Worm (Caenorhabditis elegans) whole organism, L2 larva: ENCODE measurements around the gene ZK470.14.

ENCODE experiments used
- C34F6.9 ChIP-seq: fragments of 150-350 bp; optimal IDR thresholded peaks from 2 replicates; lab custom pipeline; 2014; ENCODE audit warnings: missing biosample characterization, missing genetic modification characterization
- F13H6.1 ChIP-seq: sonication (generic microtip); optimal IDR thresholded peaks from 2 replicates; lab custom pipeline; 2016; ENCODE audit warnings: missing genetic modification characterization, missing compliant biosample characterization
- R02D3.7 ChIP-seq: fragments of 150-350 bp; optimal IDR thresholded peaks from 2 replicates; lab custom pipeline; 2014; ENCODE audit warnings: missing biosample characterization, missing genetic modification characterization
- Y55F3AM.14 ChIP-seq: fragments of 200-800 bp; sonication (Bioruptor generic); optimal IDR thresholded peaks from 2 replicates; lab custom pipeline; 2018; ENCODE audit warnings: mild to moderate bottlenecking, missing genetic modification characterization, missing compliant biosample characterization
- ZK546.5 ChIP-seq: sonication (generic microtip); optimal IDR thresholded peaks from 2 replicates; lab custom pipeline; 2017; ENCODE audit warnings: missing biosample characterization, missing genetic modification characterization
- alr-1 ChIP-seq: fragments of 150-350 bp; optimal IDR thresholded peaks from 2 replicates; lab custom pipeline; 2014; ENCODE audit warnings: missing biosample characterization, missing genetic modification characterization
- aly-2 ChIP-seq: fragments of 150-350 bp; optimal IDR thresholded peaks from 2 replicates; lab custom pipeline; 2014; ENCODE audit warnings: missing biosample characterization, missing genetic modification characterization
- ama-1 ChIP-seq: fragments of 150-350 bp; optimal IDR thresholded peaks from 2 replicates; lab custom pipeline; 2018; ENCODE audit warnings: inconsistent platforms
- blmp-1 ChIP-seq: sonication (generic microtip); optimal IDR thresholded peaks from 2 replicates; lab custom pipeline; 2017; ENCODE audit warnings: missing genetic modification characterization, mild to moderate bottlenecking, missing compliant biosample characterization, antibody characterized with exemption, moderate library complexity; ENCODE audit not compliant: insufficient read depth
- ceh-16 ChIP-seq: fragments of 150-350 bp; optimal IDR thresholded peaks from 2 replicates; lab custom pipeline; 2014; ENCODE audit warnings: missing biosample characterization, missing genetic modification characterization
- ceh-82 ChIP-seq: fragments of 150-350 bp; optimal IDR thresholded peaks from 2 replicates; lab custom pipeline; 2014; ENCODE audit warnings: missing biosample characterization, missing genetic modification characterization
- crh-2 ChIP-seq: sonication (generic microtip); optimal IDR thresholded peaks from 2 replicates; lab custom pipeline; 2017; ENCODE audit warnings: missing biosample characterization, missing genetic modification characterization
- dmd-4 ChIP-seq: sonication (generic microtip); optimal IDR thresholded peaks from 2 replicates; lab custom pipeline; 2017; ENCODE audit warnings: missing biosample characterization, missing genetic modification characterization
- egl-27 ChIP-seq: sonication (generic microtip); optimal IDR thresholded peaks from 3 replicates; lab custom pipeline; 2017; ENCODE audit warnings: missing biosample characterization, missing genetic modification reagents, missing genetic modification characterization
- elt-1 ChIP-seq: fragments of 150-350 bp; optimal IDR thresholded peaks from 2 replicates; lab custom pipeline; 2014; ENCODE audit warnings: missing biosample characterization, missing genetic modification characterization
- elt-3 ChIP-seq: sonication (generic microtip); optimal IDR thresholded peaks from 2 replicates; lab custom pipeline; 2017; ENCODE audit warnings: missing biosample characterization, missing genetic modification characterization
- fos-1 ChIP-seq: fragments of 150-350 bp; optimal IDR thresholded peaks from 2 replicates; lab custom pipeline; 2014; ENCODE audit warnings: missing biosample characterization, missing genetic modification characterization
- gmeb-1 ChIP-seq: fragments of 150-350 bp; optimal IDR thresholded peaks from 2 replicates; lab custom pipeline; 2014; ENCODE audit warnings: missing biosample characterization, missing genetic modification characterization
- lin-11 ChIP-seq: fragments of 150-350 bp; sonication (generic microtip); optimal IDR thresholded peaks from 2 replicates; lab custom pipeline; 2014; ENCODE audit warnings: missing biosample characterization, missing genetic modification characterization, inconsistent platforms, mixed read lengths
- lin-13 ChIP-seq: fragments of 150-350 bp; optimal IDR thresholded peaks from 2 replicates; lab custom pipeline; 2014; ENCODE audit warnings: missing biosample characterization, missing genetic modification reagents, missing genetic modification characterization
- lin-39 ChIP-seq: fragments of 150-350 bp; optimal IDR thresholded peaks from 2 replicates; lab custom pipeline; 2014; ENCODE audit warnings: missing biosample characterization, missing genetic modification reagents, missing genetic modification characterization
- lsy-2 ChIP-seq, 2 experiments: fragments of 150-350 bp in 1 of 2; sonication (generic microtip) in 1 of 2; optimal IDR thresholded peaks; 2 replicates each; lab custom pipeline; 2014 to 2017; ENCODE audit warnings: missing biosample characterization in 2 of 2, missing genetic modification characterization in 2 of 2
- mab-5 ChIP-seq: fragments of 150-350 bp; optimal IDR thresholded peaks from 2 replicates; lab custom pipeline; 2014; ENCODE audit warnings: missing biosample characterization, missing genetic modification characterization
- mbf-1 ChIP-seq: sonication (generic microtip); optimal IDR thresholded peaks from 2 replicates; lab custom pipeline; 2017; ENCODE audit warnings: missing biosample characterization, missing genetic modification characterization
- mdl-1 ChIP-seq, 2 experiments: fragments of 150-350 bp in 1 of 2; sonication (generic microtip) in 1 of 2; optimal IDR thresholded peaks; 2 replicates each; lab custom pipeline; 2017; ENCODE audit warnings: missing biosample characterization in 2 of 2, missing genetic modification characterization in 2 of 2
- nhr-10 ChIP-seq: sonication (generic microtip); optimal IDR thresholded peaks from 2 replicates; lab custom pipeline; 2017; ENCODE audit warnings: missing biosample characterization, missing genetic modification characterization
- nhr-11 ChIP-seq: fragments of 150-350 bp; optimal IDR thresholded peaks from 2 replicates; lab custom pipeline; 2014; ENCODE audit warnings: missing biosample characterization, missing genetic modification characterization
- nhr-12 ChIP-seq: fragments of 150-350 bp; optimal IDR thresholded peaks from 2 replicates; lab custom pipeline; 2014; ENCODE audit warnings: missing biosample characterization, missing genetic modification characterization
- nhr-129 ChIP-seq: fragments of 150-350 bp; optimal IDR thresholded peaks from 2 replicates; lab custom pipeline; 2014; ENCODE audit warnings: missing biosample characterization, missing genetic modification characterization
- nhr-23 ChIP-seq: fragments of 150-350 bp; optimal IDR thresholded peaks from 2 replicates; lab custom pipeline; 2014; ENCODE audit warnings: missing biosample characterization, missing genetic modification reagents, missing genetic modification characterization
- nhr-237 ChIP-seq: fragments of 150-350 bp; optimal IDR thresholded peaks from 2 replicates; lab custom pipeline; 2014; ENCODE audit warnings: missing biosample characterization, missing genetic modification characterization
- nhr-25 ChIP-seq: fragments of 150-350 bp; sonication (generic microtip); optimal IDR thresholded peaks from 3 replicates; lab custom pipeline; 2014; ENCODE audit warnings: missing biosample characterization, missing genetic modification characterization
- nhr-6 ChIP-seq: fragments of 150-350 bp; optimal IDR thresholded peaks from 2 replicates; lab custom pipeline; 2014; ENCODE audit warnings: missing biosample characterization, missing genetic modification characterization
- nhr-77 ChIP-seq: fragments of 150-350 bp; optimal IDR thresholded peaks from 2 replicates; lab custom pipeline; 2014; ENCODE audit warnings: missing biosample characterization, missing genetic modification characterization
- peb-1 ChIP-seq: fragments of 150-350 bp; optimal IDR thresholded peaks from 2 replicates; lab custom pipeline; 2014; ENCODE audit warnings: missing biosample characterization, missing genetic modification characterization
- sem-4 ChIP-seq: fragments of 150-350 bp; optimal IDR thresholded peaks from 2 replicates; lab custom pipeline; 2014; ENCODE audit warnings: missing biosample characterization, missing genetic modification reagents, missing genetic modification characterization
- skn-1 ChIP-seq: sonication (generic microtip); optimal IDR thresholded peaks from 2 replicates; lab custom pipeline; 2017; ENCODE audit warnings: missing biosample characterization, missing genetic modification characterization
- sma-3 ChIP-seq: sonication (generic microtip); optimal IDR thresholded peaks from 2 replicates; lab custom pipeline; 2016; ENCODE audit warnings: missing genetic modification reagents, missing genetic modification characterization, missing compliant biosample characterization
- sma-9 ChIP-seq, 2 experiments: fragments of 150-350 bp in 1 of 2; sonication (generic microtip) in 1 of 2; optimal IDR thresholded peaks; 2 replicates each; lab custom pipeline; 2014 to 2016; ENCODE audit warnings: missing genetic modification characterization in 2 of 2, mild to moderate bottlenecking in 1 of 2, missing biosample characterization in 1 of 2, missing compliant biosample characterization in 1 of 2, missing genetic modification reagents in 1 of 2, moderate library complexity in 1 of 2
- snpc-4 ChIP-seq: fragments of 150-350 bp; optimal IDR thresholded peaks from 2 replicates; lab custom pipeline; 2014; ENCODE audit warnings: missing biosample characterization, missing genetic modification characterization
- unc-39 ChIP-seq: fragments of 150-350 bp; optimal IDR thresholded peaks from 2 replicates; lab custom pipeline; 2014; ENCODE audit warnings: missing biosample characterization, missing genetic modification characterization
- unc-55 ChIP-seq: fragments of 150-350 bp; sonication (generic microtip); optimal IDR thresholded peaks from 3 replicates; lab custom pipeline; 2014; ENCODE audit warnings: missing biosample characterization, missing genetic modification reagents, missing genetic modification characterization
- unc-62 ChIP-seq: fragments of 150-350 bp; optimal IDR thresholded peaks from 2 replicates; lab custom pipeline; 2014; ENCODE audit warnings: missing biosample characterization, missing genetic modification reagents, missing genetic modification characterization
- ztf-1 ChIP-seq: fragments of 200-800 bp; sonication (Bioruptor generic); conservative IDR thresholded peaks from 2 replicates; pipeline ENCODE4 v1.3.6; 2022; ENCODE audit warnings: missing genetic modification characterization, missing compliant biosample characterization
- ztf-11 ChIP-seq: sonication (generic microtip); optimal IDR thresholded peaks from 2 replicates; lab custom pipeline; 2017; ENCODE audit warnings: missing biosample characterization, missing genetic modification characterization
- ztf-4 ChIP-seq: fragments of 150-350 bp; optimal IDR thresholded peaks from 2 replicates; lab custom pipeline; 2014; ENCODE audit warnings: missing biosample characterization, missing genetic modification characterization

Gene ZK470.14

DNA sequence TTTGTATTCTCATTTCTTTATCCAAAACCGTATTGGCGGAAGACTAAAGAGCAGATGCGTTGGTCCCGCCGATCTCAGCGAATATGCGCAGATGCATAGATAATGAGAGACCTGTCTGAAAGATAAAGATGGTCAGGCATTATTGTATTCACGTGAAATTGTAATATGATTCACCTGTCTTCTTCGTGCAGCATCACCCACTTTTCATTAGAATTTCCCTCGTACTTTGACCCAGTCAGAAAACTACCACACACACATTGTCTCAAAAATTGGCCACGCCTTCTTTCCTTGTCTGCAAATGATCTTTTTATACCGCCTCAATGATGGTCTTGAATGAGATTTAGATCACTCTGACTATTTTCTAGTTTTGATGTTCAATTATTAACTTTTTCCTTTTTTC, 21.2 kb upstream of the ZK470.14 start:
- TF ChIP-seq lin-39 (tag; lab: Kevin White, UChicago) (no peak), ztf-4 (tag; lab: Kevin White, UChicago) (peak; percentile 91), nhr-25 (peak; percentile 12), nhr-129 (peak; percentile 45)

DNA sequence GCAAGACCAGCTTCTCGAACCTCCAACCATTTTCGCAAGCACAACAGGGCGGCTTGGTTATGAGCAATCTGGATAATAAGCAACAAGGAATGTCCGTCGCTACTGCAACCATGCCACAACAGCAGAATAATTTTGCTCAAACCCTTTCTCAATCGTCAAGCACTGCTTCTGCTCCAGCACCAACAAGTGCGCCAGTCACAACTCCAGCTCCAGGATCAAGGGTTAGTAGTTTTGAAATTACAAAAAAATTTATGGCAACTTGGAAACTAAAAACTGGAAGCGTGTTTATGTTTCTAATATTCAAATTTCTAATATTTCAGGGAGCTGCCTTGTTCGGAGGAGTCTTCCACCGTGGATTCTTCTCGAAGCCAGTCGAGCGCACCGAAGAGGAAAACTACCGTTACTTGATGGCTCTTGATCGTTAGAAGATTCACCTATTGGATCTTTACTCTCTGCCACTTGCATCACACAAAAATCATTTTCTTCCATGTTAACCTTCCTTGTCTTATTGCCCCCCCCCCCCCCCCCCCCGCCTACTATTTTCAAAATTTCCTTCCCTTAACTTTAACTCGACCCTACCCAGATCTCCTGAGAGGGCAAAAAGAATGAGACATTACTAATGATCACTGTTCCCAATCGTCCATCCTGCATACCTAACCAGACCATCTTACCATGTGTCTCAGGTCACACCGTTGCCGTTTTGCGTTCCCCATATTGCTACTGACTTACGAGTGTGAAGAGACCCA, 20.3 kb upstream of the ZK470.14 start:
- TF ChIP-seq ztf-4 (tag; lab: Kevin White, UChicago) (peak; percentile 36), ZK546.5 (tag; lab: Kevin White, UChicago) (no peak), sma-3 (GFP tag; lab: Kevin White, UChicago) (peak; percentile 11), crh-2 (tag; lab: Kevin White, UChicago) (no peak), lin-11 (tag; lab: Kevin White, UChicago) (no peak)

ce11 chrX:4147600-4148448, 19.4 kb upstream of the ZK470.14 start:
- TF ChIP-seq nhr-25 (peak; percentile 71), ztf-1 (GFP tag; lab: Robert Waterston, UW) (no peak), unc-62 (GFP tag; lab: Kevin White, UChicago) (no peak), lin-11 (tag; lab: Kevin White, UChicago) (no peak), nhr-23 (no peak), F13H6.1 (tag; lab: Kevin White, UChicago) (peak; percentile 25), sem-4 (tag; lab: Kevin White, UChicago) (peak; percentile 67), lin-39 (tag; lab: Kevin White, UChicago) (no peak), lsy-2 (tag; optimal IDR thresholded peaks at IDR 0.05; lab: Kevin White, UChicago) (peak; percentile 0 to 55), ceh-16 (tag; lab: Kevin White, UChicago) (no peak), nhr-10 (tag; lab: Kevin White, UChicago) (no peak), ama-1 (lab: Kevin White, UChicago) (peak; percentile 67), gmeb-1 (tag; lab: Kevin White, UChicago) (no peak), blmp-1 (tag; lab: Kevin White, UChicago) (peak; percentile 22), dmd-4 (peak; percentile 52), skn-1 (tag; lab: Kevin White, UChicago) (no peak), ceh-82 (tag; lab: Kevin White, UChicago) (no peak), egl-27 (tag; lab: Kevin White, UChicago) (no peak), mab-5 (tag; lab: Kevin White, UChicago) (no peak), crh-2 (tag; lab: Kevin White, UChicago) (peak; percentile 51), Y55F3AM.14 (GFP tag; lab: Kevin White, UChicago) (no peak), C34F6.9 (peak; percentile 12), unc-39 (tag; lab: Kevin White, UChicago) (no peak), nhr-6 (tag; lab: Kevin White, UChicago) (peak; percentile 10), sma-3 (GFP tag; lab: Kevin White, UChicago) (peak; percentile 48), unc-55 (GFP tag; lab: Kevin White, UChicago) (no peak), mbf-1 (tag; lab: Kevin White, UChicago) (no peak), nhr-77 (tag; lab: Kevin White, UChicago) (no peak), nhr-237 (tag; lab: Kevin White, UChicago) (no peak), ztf-11 (tag; lab: Kevin White, UChicago) (no peak), fos-1 (no peak), aly-2 (no peak), snpc-4 (no peak), nhr-11 (tag; lab: Kevin White, UChicago) (no peak), R02D3.7 (tag; lab: Kevin White, UChicago) (no peak), elt-3 (no peak), elt-1 (tag; lab: Kevin White, UChicago) (no peak), ZK546.5 (tag; lab: Kevin White, UChicago) (no peak), ztf-4 (tag; lab: Kevin White, UChicago) (peak; percentile 93), nhr-129 (peak; percentile 33), sma-9 (GFP tag; optimal IDR thresholded peaks at IDR 0.05; lab: Kevin White, UChicago) (no peak), sma-9 (tag; optimal IDR thresholded peaks at IDR 0.05; lab: Kevin White, UChicago) (no peak), mdl-1 (tag; optimal IDR thresholded peaks at IDR 0.05; lab: Kevin White, UChicago) (no peak), alr-1 (tag; lab: Kevin White, UChicago) (no peak), peb-1 (tag; lab: Kevin White, UChicago) (no peak), nhr-12 (tag; lab: Kevin White, UChicago) (no peak), lin-13 (GFP tag; lab: Kevin White, UChicago) (peak; percentile 55)
